Fruit fly (Drosophila melanogaster): ENCODE measurements around the gene mRNA-cap.

Gene mRNA-cap

dm6 chrX:14237873-14238394 lies 4.7 kb downstream of the mRNA-cap start, which contains the start of the genes Fbxl4 and Dus2 (continued):
- TF ChIP-seq CG2129 (GFP tag; IDR thresholded peaks at IDR 0.05; ENCODE audit: partially characterized antibody) (no peak), B-H1 (GFP tag; IDR thresholded peaks at IDR 0.05) (peak; percentile 79), Sox100B (GFP tag; optimal IDR thresholded peaks at IDR 0.05) (peak; percentile 91), gcm (GFP tag; optimal IDR thresholded peaks at IDR 0.05) (peak; percentile 72), CG7928 (GFP tag; optimal IDR thresholded peaks at IDR 0.05) (peak; percentile 61), Adf1 (GFP tag; IDR thresholded peaks at IDR 0.05) (peak; percentile 48), slp2 (GFP tag; optimal IDR thresholded peaks at IDR 0.05) (peak; percentile 88), CG4617 (GFP tag; optimal IDR thresholded peaks at IDR 0.05; ENCODE audit: borderline replicate concordance) (peak; percentile 76), zf30C (GFP tag; optimal IDR thresholded peaks at IDR 0.05) (peak; percentile 74), sens (GFP tag) (peak; percentile 98), cas (GFP tag; IDR thresholded peaks at IDR 0.05) (peak; percentile 79), kni (GFP tag; optimal IDR thresholded peaks at IDR 0.05) (peak; percentile 74), jigr1 (GFP tag; IDR thresholded peaks at IDR 0.05) (peak; percentile 76), Dad (GFP tag; optimal IDR thresholded peaks at IDR 0.05) (peak; percentile 87), CG2116 (GFP tag; optimal IDR thresholded peaks at IDR 0.05) (peak; percentile 80), CG8765 (GFP tag; IDR thresholded peaks at IDR 0.05) (peak; percentile 93), CG7987 (GFP tag; optimal IDR thresholded peaks at IDR 0.05) (peak; percentile 71), inv (GFP tag; IDR thresholded peaks at IDR 0.05; ENCODE audit: partially characterized antibody) (peak; percentile 26; the same call in 1 of the 2 replicates), Rfx (GFP tag; IDR thresholded peaks at IDR 0.05) (peak; percentile 96), seq (GFP tag; IDR thresholded peaks at IDR 0.05) (peak; percentile 87), H2.0 (GFP tag; IDR thresholded peaks at IDR 0.05) (peak; percentile 91), CG7357 (GFP tag; IDR thresholded peaks at IDR 0.05) (peak; percentile 86), pfk (GFP tag; optimal IDR thresholded peaks at IDR 0.05) (peak; percentile 27), lov (optimal IDR thresholded peaks at IDR 0.05) (no peak), lov (GFP tag; IDR thresholded peaks at IDR 0.05) (peak; percentile 89; the same call in 2 of the 3 replicates), CG12744 (GFP tag; optimal IDR thresholded peaks at IDR 0.05) (peak; percentile 87), btn (GFP tag; optimal IDR thresholded peaks at IDR 0.05) (peak; percentile 81), CG11695 (GFP tag; IDR thresholded peaks at IDR 0.05) (peak; percentile 83), Camta (GFP tag; optimal IDR thresholded peaks at IDR 0.05) (peak; percentile 87), fd3F (GFP tag; optimal IDR thresholded peaks at IDR 0.05) (peak; percentile 85), CG1832 (GFP tag; optimal IDR thresholded peaks at IDR 0.05) (no peak), CG11504 (tag; optimal IDR thresholded peaks at IDR 0.05) (peak; percentile 91), CG12659 (GFP tag; optimal IDR thresholded peaks at IDR 0.05) (peak; percentile 94), Scr (GFP tag; IDR thresholded peaks at IDR 0.05; ENCODE audit: partially characterized antibody) (0 out of 2 replicates have a peak, but pooled peaks have one; percentile 18), Fer3 (tag; optimal IDR thresholded peaks at IDR 0.05) (peak; percentile 87), eyg (GFP tag; optimal IDR thresholded peaks at IDR 0.05) (peak; percentile 74), pros (GFP tag; optimal IDR thresholded peaks at IDR 0.05) (no peak), jumu (GFP tag; optimal IDR thresholded peaks at IDR 0.05) (peak; percentile 91), CG4328 (GFP tag; optimal IDR thresholded peaks at IDR 0.05) (peak; percentile 89), rib (GFP tag; IDR thresholded peaks at IDR 0.05) (0 out of 2 replicates have a peak, but pooled peaks have one; percentile 60), zfh1 (GFP tag; IDR thresholded peaks at IDR 0.05) (peak; percentile 94), lilli (GFP tag; optimal IDR thresholded peaks at IDR 0.05) (peak; percentile 96), dimm (GFP tag; IDR thresholded peaks at IDR 0.05) (peak; percentile 67), cad (GFP tag; optimal IDR thresholded peaks at IDR 0.05) (no peak), CG3726 (GFP tag; IDR thresholded peaks at IDR 0.05) (peak; percentile 86; the same call in 2 of the 3 replicates), CG6654 (GFP tag; optimal IDR thresholded peaks at IDR 0.05) (peak; percentile 70), sqz (GFP tag; optimal IDR thresholded peaks at IDR 0.05) (peak; percentile 74), sisA (GFP tag; IDR thresholded peaks at IDR 0.05) (peak; percentile 94), croc (GFP tag; conservative IDR thresholded peaks at IDR 0.05) (peak; percentile 88), CG10209 (GFP tag; optimal IDR thresholded peaks at IDR 0.05) (peak; percentile 92), CG10654 (GFP tag; optimal IDR thresholded peaks at IDR 0.05) (peak; percentile 90)
